Fruit fly (Drosophila melanogaster): ENCODE results near the gene CG42371.

Gene CG42371

DNA sequence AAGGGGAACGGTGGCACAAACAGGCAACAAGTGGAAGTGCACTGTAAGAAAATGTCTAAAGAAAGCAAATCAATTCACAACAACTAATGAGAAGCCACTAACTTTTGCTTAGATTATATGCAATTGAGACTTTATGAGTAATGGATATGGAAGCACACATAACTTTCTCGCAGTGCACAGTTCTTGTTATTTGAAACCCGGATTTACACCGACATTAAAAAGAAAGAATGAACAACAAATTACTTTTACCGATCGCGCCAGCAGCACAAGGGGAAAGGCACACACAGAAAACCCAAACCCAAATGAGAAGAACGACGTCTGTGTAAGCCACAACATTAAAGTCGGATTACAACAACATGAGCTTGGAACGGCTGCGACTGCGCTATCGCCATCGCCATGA, 27.9 kb downstream of the CG42371 start (continued):
- TF ChIP-seq Fer2 (tag; optimal IDR thresholded peaks at IDR 0.05) (no peak), CG12659 (GFP tag; optimal IDR thresholded peaks at IDR 0.05) (peak; percentile 6), E2f1 (GFP tag; IDR thresholded peaks at IDR 0.05) (peak; percentile 46; the same call in 1 of the 2 replicates), CG14965 (GFP tag; optimal IDR thresholded peaks at IDR 0.05; ENCODE audit: borderline replicate concordance) (no peak), Kr (GFP tag; optimal IDR thresholded peaks at IDR 0.05) (no peak), chinmo (GFP tag; IDR thresholded peaks at IDR 0.05; ENCODE audit: partially characterized antibody) (no peak), run (tag; optimal IDR thresholded peaks at IDR 0.05) (no peak), HLH54F (GFP tag; optimal IDR thresholded peaks at IDR 0.05) (no peak), Vsx1 (GFP tag; optimal IDR thresholded peaks at IDR 0.05) (no peak), CG13775 (GFP tag; optimal IDR thresholded peaks at IDR 0.05) (peak; percentile 75), ash1 (GFP tag; optimal IDR thresholded peaks at IDR 0.05) (no peak), Mrtf (GFP tag; IDR thresholded peaks at IDR 0.05) (no peak), maf-S (GFP tag; optimal IDR thresholded peaks at IDR 0.05) (no peak), CG8281 (tag; optimal IDR thresholded peaks at IDR 0.05) (peak; percentile 13), Dref (GFP tag; IDR thresholded peaks at IDR 0.05) (no peak), row (GFP tag; IDR thresholded peaks at IDR 0.05) (peak; percentile 70), knrl (GFP tag; IDR thresholded peaks at IDR 0.05; ENCODE audit: partially characterized antibody) (no peak), Xbp1 (GFP tag; optimal IDR thresholded peaks at IDR 0.05) (peak; percentile 67), D19B (GFP tag; optimal IDR thresholded peaks at IDR 0.05) (no peak), Antp (GFP tag; optimal IDR thresholded peaks at IDR 0.05) (peak; percentile 65), luna (GFP tag; optimal IDR thresholded peaks at IDR 0.05) (no peak), HHEX (GFP tag; optimal IDR thresholded peaks at IDR 0.05) (peak; percentile 27), dpn (GFP tag; optimal IDR thresholded peaks at IDR 0.05) (peak; percentile 28 to 68), grau (tag; optimal IDR thresholded peaks at IDR 0.05) (peak; percentile 53), H2.0 (GFP tag; IDR thresholded peaks at IDR 0.05) (peak; percentile 44; the same call in 1 of the 2 replicates), CG10979 (tag; optimal IDR thresholded peaks at IDR 0.05) (peak; percentile 91), CG33557 (GFP tag; optimal IDR thresholded peaks at IDR 0.05) (peak; percentile 86), corto (GFP tag; optimal IDR thresholded peaks at IDR 0.05) (no peak), croc (GFP tag; conservative IDR thresholded peaks at IDR 0.05) (peak; percentile 72), zfh2 (GFP tag; optimal IDR thresholded peaks at IDR 0.05) (no peak), pfk (GFP tag; optimal IDR thresholded peaks at IDR 0.05) (no peak), CG6254 (GFP tag; optimal IDR thresholded peaks at IDR 0.05) (peak; percentile 72), Dip3 (GFP tag; optimal IDR thresholded peaks at IDR 0.05) (no peak), jing (GFP tag; optimal IDR thresholded peaks at IDR 0.05) (peak; percentile 40), Elba2 (GFP tag; optimal IDR thresholded peaks at IDR 0.05) (no peak), Hr78 (GFP tag; optimal IDR thresholded peaks at IDR 0.05) (peak in 1 of 2 experiments; percentile 15), Med (GFP tag) (peak; percentile 92), CG12942 (GFP tag; optimal IDR thresholded peaks at IDR 0.05) (peak; percentile 29), BEAF-32 (GFP tag; optimal IDR thresholded peaks at IDR 0.05) (no peak), CG6272 (GFP tag; IDR thresholded peaks at IDR 0.05) (no peak), CG9609 (GFP tag; optimal IDR thresholded peaks at IDR 0.05) (peak; percentile 66), p53 (GFP tag; optimal IDR thresholded peaks at IDR 0.05) (no peak), pan (optimal IDR thresholded peaks at IDR 0.05) (no peak), pan (GFP tag; optimal IDR thresholded peaks at IDR 0.05 in 1 of 2, IDR thresholded peaks at IDR 0.05 in 1 of 2) (peak in 1 of 2 experiments; percentile 62), Bteb2 (GFP tag; optimal IDR thresholded peaks at IDR 0.05) (no peak), h (optimal IDR thresholded peaks at IDR 0.05) (no peak), CG32767 (GFP tag; IDR thresholded peaks at IDR 0.05) (no peak), pum (GFP tag; optimal IDR thresholded peaks at IDR 0.05) (peak; percentile 58), CG32532 (GFP tag; IDR thresholded peaks at IDR 0.05) (no peak), gcm (GFP tag; optimal IDR thresholded peaks at IDR 0.05) (peak; percentile 74), CG34224 (GFP tag; IDR thresholded peaks at IDR 0.05; ENCODE audit: partially characterized antibody) (no peak)

Data from whole organism, embryonic.